Fruit fly (Drosophila melanogaster) whole organism, adult: ENCODE data around the gene CG13603.

ENCODE experiments used
- CG12768 ChIP-seq: fragments of 200-800 bp; sonication (Bioruptor generic); optimal IDR thresholded peaks from 2 replicates; lab custom pipeline; 2017; ENCODE audit warnings: missing biosample characterization, missing genetic modification characterization, mild to moderate bottlenecking, moderate library complexity, missing genetic modification reagents
- CG1620 ChIP-seq: fragments of 200-800 bp; sonication (Bioruptor generic); optimal IDR thresholded peaks from 2 replicates; lab custom pipeline; 2016; ENCODE audit warnings: missing biosample characterization, missing genetic modification characterization
- Crg-1 ChIP-seq: fragments of 200-800 bp; sonication (Bioruptor generic); optimal IDR thresholded peaks from 2 replicates; lab custom pipeline; 2016; ENCODE audit warnings: missing biosample characterization, missing genetic modification characterization
- cic ChIP-seq: fragments of 200-800 bp; sonication (Bioruptor generic); optimal IDR thresholded peaks from 2 replicates; lab custom pipeline; 2017; ENCODE audit warnings: missing biosample characterization, mild to moderate bottlenecking, missing genetic modification characterization, moderate library complexity
- pad ChIP-seq: fragments of 200-800 bp; sonication (Bioruptor generic); optimal IDR thresholded peaks from 3 replicates; lab custom pipeline; 2017; ENCODE audit warnings: missing biosample characterization, missing genetic modification characterization, mild to moderate bottlenecking, moderate library complexity, missing genetic modification reagents

DNA sequence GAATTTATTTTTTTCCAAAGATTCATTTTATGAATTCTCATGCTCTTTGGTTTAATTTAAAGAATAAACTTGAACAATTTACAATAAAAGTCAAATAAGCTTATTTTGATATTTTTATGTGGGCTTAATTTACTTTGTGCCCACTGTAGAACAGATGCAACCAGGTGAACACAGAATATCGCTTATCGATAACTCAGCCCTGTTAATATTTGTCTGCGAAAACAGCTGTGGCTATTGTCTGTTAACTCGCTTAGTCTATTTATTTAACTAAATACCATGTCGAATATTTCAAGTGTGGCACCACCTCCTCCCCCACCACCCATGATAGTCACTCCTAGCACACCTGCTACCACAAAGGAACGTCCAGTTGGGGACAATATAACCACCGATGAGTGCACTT, 9.1 kb upstream of the CG13603 start, which contains the start of gene CG33108:
- TF ChIP-seq pad (GFP tag; lab: Kevin White, UChicago): no peak
- no peak for TF ChIP-seq CG12768 (GFP tag; lab: Kevin White, UChicago)
- TF ChIP-seq CG1620 (GFP tag; lab: Kevin White, UChicago): no peak
- no peak for TF ChIP-seq Crg-1 (GFP tag; lab: Kevin White, UChicago)
- TF ChIP-seq cic: no peak
